Worm (Caenorhabditis elegans) whole organism, late embryonic: ENCODE results near the gene trpp-5.

Source experiments
- C08G9.2 ChIP-seq: sonication (generic microtip); optimal IDR thresholded peaks from 2 replicates; lab custom pipeline; 2016; ENCODE audit warnings: mild to moderate bottlenecking, missing genetic modification characterization, moderate library complexity, missing compliant biosample characterization
- C38D4.7 ChIP-seq: fragments of 200-800 bp; sonication (Bioruptor generic); optimal IDR thresholded peaks from 2 replicates; lab custom pipeline; 2018; ENCODE audit warnings: mild to moderate bottlenecking, missing genetic modification characterization, moderate library complexity, missing compliant biosample characterization
- F13H6.1 ChIP-seq: sonication (generic microtip); optimal IDR thresholded peaks from 2 replicates; lab custom pipeline; 2016; ENCODE audit warnings: missing genetic modification characterization, missing compliant biosample characterization
- K09A11.1 ChIP-seq: sonication (generic microtip); optimal IDR thresholded peaks from 2 replicates; lab custom pipeline; 2017; ENCODE audit warnings: antibody characterized with exemption, mild to moderate bottlenecking, missing genetic modification characterization, missing compliant biosample characterization; ENCODE audit not compliant: insufficient read depth
- ahr-1 ChIP-seq: sonication (generic microtip); optimal IDR thresholded peaks from 2 replicates; lab custom pipeline; 2016; ENCODE audit warnings: missing genetic modification characterization, missing compliant biosample characterization
- ama-1 ChIP-seq: fragments of 150-350 bp; optimal IDR thresholded peaks from 2 replicates; lab custom pipeline; 2014
- ceh-22 ChIP-seq: sonication (generic microtip); optimal IDR thresholded peaks from 2 replicates; lab custom pipeline; 2017; ENCODE audit warnings: missing biosample characterization, missing genetic modification characterization
- ceh-31 ChIP-seq: sonication (generic microtip); optimal IDR thresholded peaks from 2 replicates; lab custom pipeline; 2016; ENCODE audit warnings: missing genetic modification characterization, missing compliant biosample characterization
- ceh-34 ChIP-seq: sonication (generic microtip); optimal IDR thresholded peaks from 2 replicates; lab custom pipeline; 2016; ENCODE audit warnings: mild to moderate bottlenecking, missing genetic modification characterization, missing compliant biosample characterization
- ceh-45 ChIP-seq: fragments of 200-800 bp; sonication (Bioruptor generic); IDR thresholded peaks from 2 replicates; pipeline ENCODE4 v1.3.6; 2022; ENCODE audit warnings: missing genetic modification reagents, missing genetic modification characterization, missing compliant biosample characterization
- ceh-48 ChIP-seq: sonication (generic microtip); optimal IDR thresholded peaks from 2 replicates; lab custom pipeline; 2016; ENCODE audit warnings: missing genetic modification characterization, inconsistent platforms, missing compliant biosample characterization
- ceh-6 ChIP-seq: fragments of 200-800 bp; sonication (Bioruptor generic); optimal IDR thresholded peaks from 2 replicates; lab custom pipeline; 2018; ENCODE audit warnings: mild to moderate bottlenecking, missing genetic modification characterization, missing compliant biosample characterization
- che-1 ChIP-seq: sonication (generic microtip); optimal IDR thresholded peaks from 2 replicates; lab custom pipeline; 2016; ENCODE audit warnings: mild to moderate bottlenecking, missing genetic modification characterization, missing compliant biosample characterization
- dmd-4 ChIP-seq: sonication (generic microtip); optimal IDR thresholded peaks from 2 replicates; lab custom pipeline; 2016; ENCODE audit warnings: borderline replicate concordance, missing genetic modification characterization, missing compliant biosample characterization
- dve-1 ChIP-seq: sonication (generic microtip); optimal IDR thresholded peaks from 2 replicates; lab custom pipeline; 2017; ENCODE audit warnings: antibody characterized with exemption, mild to moderate bottlenecking, missing genetic modification characterization, missing compliant biosample characterization
- elt-4 ChIP-seq: sonication (generic microtip); optimal IDR thresholded peaks from 2 replicates; lab custom pipeline; 2016; ENCODE audit warnings: missing genetic modification characterization, missing compliant biosample characterization
- fax-1 ChIP-seq: sonication (generic microtip); optimal IDR thresholded peaks from 2 replicates; lab custom pipeline; 2016; ENCODE audit warnings: missing genotype, missing genetic modification characterization, missing compliant biosample characterization
- fkh-10 ChIP-seq: fragments of 150-350 bp; optimal IDR thresholded peaks from 2 replicates; lab custom pipeline; 2014; ENCODE audit warnings: missing biosample characterization, missing genetic modification reagents, missing genetic modification characterization
- gmeb-2 ChIP-seq: sonication (generic microtip); optimal IDR thresholded peaks from 2 replicates; lab custom pipeline; 2016; ENCODE audit warnings: missing genetic modification characterization, inconsistent platforms, missing compliant biosample characterization
- hlh-15 ChIP-seq: sonication (generic microtip); optimal IDR thresholded peaks from 2 replicates; lab custom pipeline; 2016; ENCODE audit warnings: missing genetic modification characterization, missing compliant biosample characterization
- hlh-30 ChIP-seq: sonication (generic microtip); optimal IDR thresholded peaks from 2 replicates; lab custom pipeline; 2017; ENCODE audit warnings: antibody characterized with exemption, missing genetic modification characterization, missing compliant biosample characterization; ENCODE audit not compliant: insufficient read depth
- lin-11 ChIP-seq: fragments of 200-800 bp; sonication (Bioruptor generic); optimal IDR thresholded peaks from 2 replicates; lab custom pipeline; 2018; ENCODE audit warnings: mild to moderate bottlenecking, missing genetic modification characterization, missing compliant biosample characterization
- madf-2 ChIP-seq: sonication (generic microtip); optimal IDR thresholded peaks from 2 replicates; lab custom pipeline; 2017; ENCODE audit warnings: missing genetic modification characterization, missing compliant biosample characterization
- mec-3 ChIP-seq: sonication (generic microtip); optimal IDR thresholded peaks from 2 replicates; lab custom pipeline; 2016; ENCODE audit warnings: borderline replicate concordance, missing genetic modification characterization, missing compliant biosample characterization
- npax-4 ChIP-seq: sonication (generic microtip); optimal IDR thresholded peaks from 2 replicates; lab custom pipeline; 2016; ENCODE audit warnings: missing genetic modification characterization, missing compliant biosample characterization
- odd-2 ChIP-seq: sonication (generic microtip); optimal IDR thresholded peaks from 2 replicates; lab custom pipeline; 2017; ENCODE audit warnings: antibody characterized with exemption, mild to moderate bottlenecking, missing genetic modification characterization, missing compliant biosample characterization
- pag-3 ChIP-seq: sonication (generic microtip); optimal IDR thresholded peaks from 2 replicates; lab custom pipeline; 2016; ENCODE audit warnings: missing compliant biosample characterization, missing genetic modification characterization, borderline replicate concordance
- pax-1 ChIP-seq: fragments of 150-350 bp; optimal IDR thresholded peaks from 2 replicates; lab custom pipeline; 2014; ENCODE audit warnings: missing biosample characterization, missing genetic modification characterization
- pha-2 ChIP-seq: sonication (generic microtip); optimal IDR thresholded peaks from 2 replicates; lab custom pipeline; 2017; ENCODE audit warnings: mild to moderate bottlenecking, missing genetic modification characterization, missing compliant biosample characterization
- pqm-1 ChIP-seq: sonication (generic microtip); optimal IDR thresholded peaks from 2 replicates; lab custom pipeline; 2016; ENCODE audit warnings: missing genetic modification characterization, missing compliant biosample characterization
- ref-2 ChIP-seq: sonication (generic microtip); optimal IDR thresholded peaks from 2 replicates; lab custom pipeline; 2016; ENCODE audit warnings: missing genetic modification characterization, missing compliant biosample characterization
- rnt-1 ChIP-seq: sonication (generic microtip); optimal IDR thresholded peaks from 2 replicates; lab custom pipeline; 2016; ENCODE audit warnings: missing genetic modification characterization, missing compliant biosample characterization
- sox-2 ChIP-seq: fragments of 200-800 bp; sonication (Bioruptor generic); IDR thresholded peaks from 2 replicates; pipeline ENCODE4 v1.3.6; 2022; ENCODE audit warnings: missing genetic modification reagents, missing genetic modification characterization, missing compliant biosample characterization
- sox-4 ChIP-seq: sonication (generic microtip); optimal IDR thresholded peaks from 2 replicates; lab custom pipeline; 2017; ENCODE audit warnings: mild to moderate bottlenecking, missing genetic modification characterization, inconsistent platforms, missing compliant biosample characterization
- syd-9 ChIP-seq: sonication (generic microtip); optimal IDR thresholded peaks from 2 replicates; lab custom pipeline; 2016; ENCODE audit warnings: mild to moderate bottlenecking, missing genetic modification characterization, moderate library complexity, missing compliant biosample characterization
- tbx-2 ChIP-seq: sonication (generic microtip); optimal IDR thresholded peaks from 2 replicates; lab custom pipeline; 2016; ENCODE audit warnings: missing genetic modification characterization, missing compliant biosample characterization
- unc-3 ChIP-seq, 2 experiments: fragments of 200-800 bp in 1 of 2; sonication (Bioruptor generic) in 1 of 2; sonication (generic microtip) in 1 of 2; conservative IDR thresholded peaks in 1 of 2; optimal IDR thresholded peaks in 1 of 2; 2 replicates each; pipeline versions ENCODE4 v1.3.6 to Lab custom; 2016 to 2022; ENCODE audit warnings: missing compliant biosample characterization in 2 of 2, missing genetic modification characterization in 2 of 2, missing genetic modification reagents in 1 of 2
- unc-55 ChIP-seq: sonication (generic microtip); optimal IDR thresholded peaks from 2 replicates; lab custom pipeline; 2017; ENCODE audit warnings: missing biosample characterization, missing genetic modification reagents, missing genetic modification characterization
- unc-86 ChIP-seq: sonication (generic microtip); optimal IDR thresholded peaks from 2 replicates; lab custom pipeline; 2016; ENCODE audit warnings: missing genetic modification characterization, missing compliant biosample characterization
- ztf-16 ChIP-seq: sonication (generic microtip); optimal IDR thresholded peaks from 2 replicates; lab custom pipeline; 2017; ENCODE audit warnings: missing genetic modification characterization, missing compliant biosample characterization

trpp-5 gene

DNA sequence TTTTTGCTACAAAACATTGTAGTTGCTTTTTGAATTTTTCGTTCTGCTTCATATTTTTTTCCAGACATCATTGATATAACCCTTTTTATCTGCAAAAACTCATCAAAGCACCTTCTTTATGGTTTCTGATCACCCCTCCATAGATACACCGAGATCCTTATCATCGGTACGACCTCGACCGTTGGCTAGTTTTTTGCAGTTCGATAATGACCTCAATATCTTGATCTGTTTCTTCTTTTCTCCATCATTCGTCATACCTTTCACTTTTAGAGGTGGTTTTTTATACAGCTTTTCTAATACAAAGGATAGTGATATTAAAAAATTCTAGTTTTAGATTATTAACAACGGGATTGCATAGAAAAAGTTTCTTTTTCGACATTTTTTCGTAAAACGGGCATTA is 37.3 kb upstream of the trpp-5 start:
- TF ChIP-seq odd-2 (tag; lab: Kevin White, UChicago): no peak
- no peak for TF ChIP-seq sox-2 (GFP tag; lab: Robert Waterston, UW)
- no peak for TF ChIP-seq hlh-15
- no peak for TF ChIP-seq ahr-1
- TF ChIP-seq che-1 (tag; lab: Kevin White, UChicago): no peak
- no peak for TF ChIP-seq dve-1
- TF ChIP-seq fkh-10 (GFP tag; lab: Kevin White, UChicago): no peak
- no peak for TF ChIP-seq madf-2 (tag; lab: Kevin White, UChicago)
- no peak for TF ChIP-seq C08G9.2 (tag; lab: Kevin White, UChicago)
- no peak for TF ChIP-seq syd-9
- no peak for TF ChIP-seq ceh-48
- no peak for TF ChIP-seq C38D4.7 (GFP tag; lab: Kevin White, UChicago)
- TF ChIP-seq ceh-31: no peak
- no peak for TF ChIP-seq gmeb-2 (tag; lab: Kevin White, UChicago)

DNA sequence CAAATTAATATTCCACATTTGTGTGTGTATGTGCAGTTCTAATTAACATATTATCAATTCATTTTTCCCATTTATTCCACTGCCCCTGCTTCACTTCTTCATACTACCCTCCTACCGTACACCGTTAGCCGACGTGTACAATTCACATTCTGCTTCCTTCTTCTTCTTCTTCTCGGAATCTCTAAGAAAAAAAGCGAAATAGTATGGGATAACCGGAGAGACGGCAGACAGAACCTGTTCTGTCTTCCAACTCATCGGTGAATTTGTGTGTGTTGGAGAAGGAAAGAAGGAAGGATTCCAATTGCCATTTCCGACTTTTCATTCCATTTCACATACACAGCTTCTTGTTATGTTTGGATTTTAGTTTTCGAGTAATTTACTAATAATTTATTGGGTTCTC is 35.4 kb upstream of the trpp-5 start:
- no peak for TF ChIP-seq fax-1 (tag; lab: Kevin White, UChicago)
- TF ChIP-seq tbx-2: no peak
- no peak for TF ChIP-seq pag-3 (tag; lab: Kevin White, UChicago)
- TF ChIP-seq unc-3 (GFP tag; conservative IDR thresholded peaks at IDR 0.05; lab: Robert Waterston, UW): no peak
- TF ChIP-seq unc-3 (tag; optimal IDR thresholded peaks at IDR 0.05; lab: Kevin White, UChicago): no peak
- no peak for TF ChIP-seq unc-86 (tag; lab: Kevin White, UChicago)
- no peak for TF ChIP-seq pax-1 (tag; lab: Kevin White, UChicago)
- TF ChIP-seq ceh-6 (GFP tag; lab: Kevin White, UChicago): no peak
- no peak for TF ChIP-seq mec-3 (tag; lab: Kevin White, UChicago)
- TF ChIP-seq ceh-34 (tag; lab: Kevin White, UChicago): no peak
- no peak for TF ChIP-seq fkh-10 (GFP tag; lab: Kevin White, UChicago)
- no peak for TF ChIP-seq ceh-22 (tag; lab: Kevin White, UChicago)
- no peak for TF ChIP-seq pqm-1 (tag; lab: Kevin White, UChicago)
- TF ChIP-seq ref-2 (tag; lab: Kevin White, UChicago): no peak
- TF ChIP-seq K09A11.1: no peak
- no peak for TF ChIP-seq gmeb-2 (tag; lab: Kevin White, UChicago)
- no peak for TF ChIP-seq elt-4 (tag; lab: Kevin White, UChicago)
- no peak for TF ChIP-seq rnt-1
- no peak for TF ChIP-seq F13H6.1 (tag; lab: Kevin White, UChicago)
- no peak for TF ChIP-seq unc-55 (GFP tag; lab: Kevin White, UChicago)

DNA sequence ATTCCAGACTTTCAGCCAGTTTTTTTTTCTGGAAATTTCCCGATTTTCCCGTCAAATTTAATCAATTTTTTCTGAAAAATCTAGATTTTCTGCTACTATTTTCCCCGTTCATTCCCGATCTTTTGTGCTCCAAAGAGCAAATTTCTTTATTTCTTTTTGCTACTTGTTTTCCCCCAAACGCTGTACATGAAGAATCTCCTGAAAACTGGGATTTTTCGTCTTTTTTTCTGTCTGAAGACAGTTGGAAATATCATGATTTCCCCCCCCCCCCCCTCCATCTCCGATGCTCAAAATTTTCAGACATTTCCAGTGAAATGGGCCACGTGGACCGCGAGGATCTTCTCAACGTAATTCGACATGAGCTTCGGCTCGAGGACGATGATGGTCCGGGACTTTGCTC is 25.8 kb upstream of the trpp-5 start, which contains the start of gene sinh-1:
Gene sinh-1 (plus strand): TSS at position 301 of the 400 bp plus-strand sequence.
- TF ChIP-seq sox-4 (tag; lab: Kevin White, UChicago) (no peak), hlh-30 (tag; lab: Kevin White, UChicago) (no peak), lin-11 (no peak), gmeb-2 (tag; lab: Kevin White, UChicago) (no peak), npax-4 (tag; lab: Kevin White, UChicago) (no peak), fkh-10 (GFP tag; lab: Kevin White, UChicago) (no peak), ztf-16 (tag; lab: Kevin White, UChicago) (no peak), ama-1 (lab: Kevin White, UChicago) (no peak), ceh-45 (GFP tag; lab: Robert Waterston, UW) (no peak), pag-3 (tag; lab: Kevin White, UChicago) (no peak), dmd-4 (tag; lab: Kevin White, UChicago) (no peak), pha-2 (tag; lab: Kevin White, UChicago) (no peak), ref-2 (tag; lab: Kevin White, UChicago) (no peak), sox-2 (GFP tag; lab: Robert Waterston, UW) (no peak), pqm-1 (tag; lab: Kevin White, UChicago) (no peak), odd-2 (tag; lab: Kevin White, UChicago) (no peak)
- TF ChIP-seq, all 69 proteins: peak for 0
